Worm (Caenorhabditis elegans) whole organism, early embryonic: ENCODE results near the gene srbc-44.

Source experiments
- B0310.2 ChIP-seq: sonication (generic microtip); optimal IDR thresholded peaks from 2 replicates; lab custom pipeline; 2016; ENCODE audit warnings: mild to moderate bottlenecking, missing genetic modification characterization, missing compliant biosample characterization
- F13C5.2 ChIP-seq: sonication (generic microtip); optimal IDR thresholded peaks from 2 replicates; lab custom pipeline; 2017; ENCODE audit warnings: mild to moderate bottlenecking, missing genetic modification characterization, inconsistent platforms, missing compliant biosample characterization
- ama-1 ChIP-seq: fragments of 150-350 bp; optimal IDR thresholded peaks from 2 replicates; lab custom pipeline; 2014
- ceh-13 ChIP-seq: fragments of 200-800 bp; sonication (Bioruptor generic); optimal IDR thresholded peaks from 2 replicates; lab custom pipeline; 2018; ENCODE audit warnings: mild to moderate bottlenecking, missing genetic modification characterization, missing compliant biosample characterization
- ceh-36 ChIP-seq: sonication (generic microtip); optimal IDR thresholded peaks from 2 replicates; lab custom pipeline; 2016; ENCODE audit warnings: missing genetic modification characterization, inconsistent platforms, missing compliant biosample characterization
- ets-7 ChIP-seq: sonication (generic microtip); optimal IDR thresholded peaks from 2 replicates; lab custom pipeline; 2016; ENCODE audit warnings: missing genotype, missing genetic modification characterization, missing compliant biosample characterization
- flt-1 ChIP-seq: fragments of 200-800 bp; sonication (Bioruptor generic); IDR thresholded peaks from 2 replicates; pipeline ENCODE4 v1.3.6; 2022; ENCODE audit warnings: missing genetic modification characterization, missing compliant biosample characterization
- hmbx-1 ChIP-seq: sonication (generic microtip); optimal IDR thresholded peaks from 2 replicates; lab custom pipeline; 2016; ENCODE audit warnings: mild to moderate bottlenecking, missing genetic modification characterization, missing compliant biosample characterization
- hnd-1 ChIP-seq: sonication (generic microtip); optimal IDR thresholded peaks from 2 replicates; lab custom pipeline; 2016; ENCODE audit warnings: missing genetic modification characterization, missing compliant biosample characterization
- pes-1 ChIP-seq: fragments of 200-800 bp; sonication (Bioruptor generic); IDR thresholded peaks from 2 replicates; pipeline ENCODE4 v1.3.6; 2022; ENCODE audit warnings: missing genetic modification reagents, missing genetic modification characterization, missing compliant biosample characterization
- scrt-1 ChIP-seq: fragments of 200-800 bp; sonication (Bioruptor generic); IDR thresholded peaks from 2 replicates; pipeline ENCODE4 v1.3.6; 2022; ENCODE audit warnings: missing genetic modification characterization, missing compliant biosample characterization
- sea-1 ChIP-seq: fragments of 200-800 bp; sonication (Bioruptor generic); conservative IDR thresholded peaks from 2 replicates; pipeline ENCODE4 v1.3.6; 2022; ENCODE audit warnings: missing genetic modification characterization, missing compliant biosample characterization
- tbx-11 ChIP-seq: fragments of 200-800 bp; sonication (Bioruptor generic); IDR thresholded peaks from 2 replicates; pipeline ENCODE4 v1.3.6; 2022; ENCODE audit warnings: missing genetic modification characterization, missing compliant biosample characterization
- tbx-37 ChIP-seq: fragments of 200-800 bp; sonication (Bioruptor generic); conservative IDR thresholded peaks from 2 replicates; pipeline ENCODE4 v1.3.6; 2022; ENCODE audit warnings: missing genetic modification reagents, missing genetic modification characterization, missing compliant biosample characterization

- TF ChIP-seq ama-1 (lab: Kevin White, UChicago): no peak
- no peak for TF ChIP-seq ets-7
- TF ChIP-seq flt-1 (GFP tag; lab: Robert Waterston, UW): no peak
- no peak for TF ChIP-seq sea-1 (GFP tag; lab: Robert Waterston, UW)
- TF ChIP-seq scrt-1 (GFP tag; lab: Robert Waterston, UW): no peak
- no peak for TF ChIP-seq tbx-11 (GFP tag; lab: Robert Waterston, UW)
- no peak for TF ChIP-seq F13C5.2 (tag; lab: Kevin White, UChicago)
- no peak for TF ChIP-seq hmbx-1
- TF ChIP-seq ceh-36 (tag; lab: Kevin White, UChicago): no peak
- no peak for TF ChIP-seq B0310.2 (tag; lab: Kevin White, UChicago)
- no peak for TF ChIP-seq pes-1 (GFP tag; lab: Robert Waterston, UW)
- no peak for TF ChIP-seq tbx-37 (GFP tag; lab: Robert Waterston, UW)
- TF ChIP-seq hnd-1: no peak
- TF ChIP-seq ceh-13 (GFP tag; lab: Kevin White, UChicago): no peak
Measured at ce11 chrV:12786340-12786739, 2.0 kb downstream of the srbc-44 start.
